Worm (Caenorhabditis elegans) whole organism, young adult: ENCODE measurements around the gene snt-1.

ENCODE experiments used
- B0019.2 ChIP-seq: fragments of 200-800 bp; sonication (Bioruptor generic); conservative IDR thresholded peaks from 2 replicates; pipeline ENCODE4 v1.3.6; 2022; ENCODE audit warnings: missing genetic modification reagents, missing genetic modification characterization, missing compliant biosample characterization
- F49E8.2 ChIP-seq: sonication (generic microtip); optimal IDR thresholded peaks from 3 replicates; lab custom pipeline; 2017; ENCODE audit warnings: missing genetic modification characterization, mild to moderate bottlenecking, missing compliant biosample characterization, antibody characterized with exemption, moderate library complexity; ENCODE audit not compliant: insufficient read depth
- F52B5.7 ChIP-seq: sonication (generic microtip); optimal IDR thresholded peaks from 2 replicates; lab custom pipeline; 2016; ENCODE audit warnings: mild to moderate bottlenecking, missing genetic modification characterization, missing compliant biosample characterization
- aptf-2 ChIP-seq: fragments of 200-800 bp; sonication (Bioruptor generic); conservative IDR thresholded peaks from 2 replicates; pipeline ENCODE4 v1.3.6; 2022; ENCODE audit warnings: missing genetic modification reagents, missing genetic modification characterization, missing compliant biosample characterization
- lsl-1 ChIP-seq: fragments of 200-800 bp; sonication (Bioruptor generic); optimal IDR thresholded peaks from 2 replicates; lab custom pipeline; 2018; ENCODE audit warnings: mild to moderate bottlenecking, missing genetic modification characterization, moderate library complexity, missing compliant biosample characterization
- mel-28 ChIP-seq: sonication (generic microtip); optimal IDR thresholded peaks from 2 replicates; lab custom pipeline; 2016; ENCODE audit warnings: borderline replicate concordance, mild to moderate bottlenecking, missing genetic modification characterization, missing compliant biosample characterization
- nhr-90 ChIP-seq: sonication (generic microtip); optimal IDR thresholded peaks from 2 replicates; lab custom pipeline; 2016; ENCODE audit warnings: missing genotype, mild to moderate bottlenecking, missing genetic modification characterization, missing compliant biosample characterization
- snpc-1.3 ChIP-seq: sonication (generic microtip); optimal IDR thresholded peaks from 2 replicates; lab custom pipeline; 2017; ENCODE audit warnings: missing genetic modification characterization, mild to moderate bottlenecking, missing compliant biosample characterization, antibody characterized with exemption, moderate library complexity, missing genotype, missing genetic modification reagents; ENCODE audit not compliant: insufficient read depth
- snpc-4 ChIP-seq, 5 experiments: fragments of 150-350 bp in 1 of 5; sonication (generic microtip) in 4 of 5; optimal IDR thresholded peaks; 2 replicates each; lab custom pipeline; 2014 to 2018; ENCODE audit warnings: missing genetic modification characterization in 5 of 5, missing biosample characterization in 3 of 5, antibody characterized with exemption in 2 of 5, mild to moderate bottlenecking in 2 of 5, missing compliant biosample characterization in 2 of 5, missing genotype in 2 of 5, moderate library complexity in 2 of 5, missing genetic modification reagents in 1 of 5

ce11 chrII:6858835-6859234, 48.1 kb downstream of the snt-1 start:
- TF ChIP-seq mel-28 (no peak), F49E8.2 (no peak), B0019.2 (GFP tag; lab: Robert Waterston, UW) (no peak), lsl-1 (GFP tag; lab: Kevin White, UChicago) (no peak), F52B5.7 (no peak), aptf-2 (GFP tag; lab: Robert Waterston, UW) (no peak), nhr-90 (no peak), snpc-4 (GFP tag; optimal IDR thresholded peaks at IDR 0.05; lab: Kevin White, UChicago) (no peak), snpc-4 (tag; optimal IDR thresholded peaks at IDR 0.05; lab: Kevin White, UChicago) (peak in 1 of 4 experiments; percentile 1), snpc-1.3 (tag; lab: Kevin White, UChicago) (no peak)
